Worm (Caenorhabditis elegans) whole organism, young adult: ENCODE results near the gene Y54G2A.12.

ENCODE experiments used
- B0261.1 ChIP-seq: sonication (generic microtip); optimal IDR thresholded peaks from 2 replicates; lab custom pipeline; 2016; ENCODE audit warnings: mild to moderate bottlenecking, missing genetic modification characterization, moderate library complexity, missing compliant biosample characterization
- F10E7.11 ChIP-seq: sonication (generic microtip); optimal IDR thresholded peaks from 2 replicates; lab custom pipeline; 2017; ENCODE audit warnings: mild to moderate bottlenecking, missing genetic modification characterization, moderate library complexity, missing compliant biosample characterization
- F33H1.4 ChIP-seq: fragments of 200-800 bp; sonication (Bioruptor generic); IDR thresholded peaks from 2 replicates; pipeline ENCODE4 v1.3.6; 2022; ENCODE audit warnings: missing genetic modification reagents, missing genetic modification characterization, missing compliant biosample characterization
- F39B2.1 ChIP-seq: fragments of 200-800 bp; sonication (Bioruptor generic); IDR thresholded peaks from 2 replicates; pipeline ENCODE4 v1.3.6; 2022; ENCODE audit warnings: missing genetic modification reagents, missing genetic modification characterization, missing compliant biosample characterization
- F52B5.7 ChIP-seq: sonication (generic microtip); optimal IDR thresholded peaks from 2 replicates; lab custom pipeline; 2016; ENCODE audit warnings: mild to moderate bottlenecking, missing genetic modification characterization, missing compliant biosample characterization
- F57C9.4 ChIP-seq: sonication (generic microtip); optimal IDR thresholded peaks from 2 replicates; lab custom pipeline; 2017; ENCODE audit warnings: mild to moderate bottlenecking, missing genetic modification characterization, missing compliant biosample characterization
- T26A5.8 ChIP-seq: sonication (generic microtip); optimal IDR thresholded peaks from 2 replicates; lab custom pipeline; 2016; ENCODE audit warnings: missing genetic modification characterization, missing compliant biosample characterization
- Y53F4B.3 ChIP-seq: fragments of 200-800 bp; sonication (Bioruptor generic); IDR thresholded peaks from 2 replicates; pipeline ENCODE4 v1.3.6; 2022; ENCODE audit warnings: missing genetic modification reagents, missing genetic modification characterization, missing compliant biosample characterization
- Y67H2A.10 ChIP-seq: fragments of 200-800 bp; sonication (Bioruptor generic); conservative IDR thresholded peaks from 2 replicates; pipeline ENCODE4 v1.3.6; 2022; ENCODE audit warnings: missing genetic modification reagents, missing genetic modification characterization, missing compliant biosample characterization
- aptf-2 ChIP-seq: fragments of 200-800 bp; sonication (Bioruptor generic); conservative IDR thresholded peaks from 2 replicates; pipeline ENCODE4 v1.3.6; 2022; ENCODE audit warnings: missing genetic modification reagents, missing genetic modification characterization, missing compliant biosample characterization
- aptf-3 ChIP-seq: fragments of 200-800 bp; sonication (Bioruptor generic); IDR thresholded peaks from 2 replicates; pipeline ENCODE4 v1.3.6; 2022; ENCODE audit warnings: missing genetic modification characterization, missing compliant biosample characterization
- attf-3 ChIP-seq: fragments of 200-800 bp; sonication (Bioruptor generic); conservative IDR thresholded peaks from 2 replicates; pipeline ENCODE4 v1.3.6; 2022; ENCODE audit warnings: missing genetic modification reagents, missing genetic modification characterization, missing compliant biosample characterization
- attf-5 ChIP-seq: fragments of 200-800 bp; sonication (Bioruptor generic); optimal IDR thresholded peaks from 2 replicates; lab custom pipeline; 2018; ENCODE audit warnings: mild to moderate bottlenecking, missing genetic modification characterization, missing compliant biosample characterization
- bed-1 ChIP-seq: fragments of 200-800 bp; sonication (Bioruptor generic); IDR thresholded peaks from 2 replicates; pipeline ENCODE4 v1.3.6; 2022; ENCODE audit warnings: missing genetic modification reagents, missing genetic modification characterization, missing compliant biosample characterization
- bed-2 ChIP-seq: fragments of 200-800 bp; sonication (Bioruptor generic); IDR thresholded peaks from 2 replicates; pipeline ENCODE4 v1.3.6; 2022; ENCODE audit warnings: missing genetic modification reagents, missing genetic modification characterization, missing compliant biosample characterization
- cebp-2 ChIP-seq: fragments of 200-800 bp; sonication (Bioruptor generic); IDR thresholded peaks from 2 replicates; pipeline ENCODE4 v1.3.6; 2022; ENCODE audit warnings: missing genetic modification characterization, missing compliant biosample characterization
- ceh-100 ChIP-seq: fragments of 200-800 bp; sonication (Bioruptor generic); IDR thresholded peaks from 2 replicates; pipeline ENCODE4 v1.3.6; 2022; ENCODE audit warnings: missing genetic modification reagents, missing genetic modification characterization, missing compliant biosample characterization
- ceh-27 ChIP-seq: fragments of 200-800 bp; sonication (Bioruptor generic); optimal IDR thresholded peaks from 2 replicates; lab custom pipeline; 2018; ENCODE audit warnings: mild to moderate bottlenecking, missing genetic modification characterization, moderate library complexity, missing compliant biosample characterization
- ceh-58 ChIP-seq: fragments of 200-800 bp; sonication (Bioruptor generic); IDR thresholded peaks from 2 replicates; pipeline ENCODE4 v1.3.6; 2022; ENCODE audit warnings: missing genetic modification characterization, missing compliant biosample characterization
- ceh-79 ChIP-seq: sonication (generic microtip); optimal IDR thresholded peaks from 2 replicates; lab custom pipeline; 2017; ENCODE audit warnings: mild to moderate bottlenecking, missing genetic modification characterization, missing compliant biosample characterization
- ceh-91 ChIP-seq: fragments of 200-800 bp; sonication (Bioruptor generic); IDR thresholded peaks from 2 replicates; pipeline ENCODE4 v1.3.6; 2022; ENCODE audit warnings: missing genetic modification reagents, missing genetic modification characterization, missing compliant biosample characterization
- die-1 ChIP-seq: sonication (generic microtip); optimal IDR thresholded peaks from 2 replicates; lab custom pipeline; 2016; ENCODE audit warnings: missing genotype, mild to moderate bottlenecking, missing genetic modification characterization, missing compliant biosample characterization
- dpff-1 ChIP-seq: sonication (generic microtip); optimal IDR thresholded peaks from 2 replicates; lab custom pipeline; 2017; ENCODE audit warnings: mild to moderate bottlenecking, missing genetic modification characterization, missing compliant biosample characterization
- efl-1 ChIP-seq: fragments of 150-350 bp; optimal IDR thresholded peaks from 2 replicates; lab custom pipeline; 2014; ENCODE audit warnings: missing biosample characterization, missing genetic modification reagents, missing genetic modification characterization
- ekl-4 ChIP-seq: fragments of 200-800 bp; sonication (Bioruptor generic); IDR thresholded peaks from 2 replicates; pipeline ENCODE4 v1.3.6; 2022; ENCODE audit warnings: missing genetic modification reagents, missing genetic modification characterization, missing compliant biosample characterization
- ets-4 ChIP-seq: fragments of 200-800 bp; sonication (Bioruptor generic); optimal IDR thresholded peaks from 2 replicates; lab custom pipeline; 2018; ENCODE audit warnings: mild to moderate bottlenecking, missing genetic modification characterization, missing compliant biosample characterization
- gei-17 ChIP-seq: fragments of 200-800 bp; sonication (Bioruptor generic); optimal IDR thresholded peaks from 2 replicates; lab custom pipeline; 2018; ENCODE audit warnings: mild to moderate bottlenecking, missing genetic modification characterization, missing compliant biosample characterization
- him-1 ChIP-seq: sonication (generic microtip); optimal IDR thresholded peaks from 2 replicates; lab custom pipeline; 2016; ENCODE audit warnings: missing genotype, missing genetic modification reagents, missing genetic modification characterization, missing compliant biosample characterization
- hsf-1 ChIP-seq: fragments of 200-800 bp; sonication (Bioruptor generic); IDR thresholded peaks from 2 replicates; pipeline ENCODE4 v1.3.6; 2022; ENCODE audit warnings: missing genetic modification reagents, missing genetic modification characterization, missing compliant biosample characterization
- let-607 ChIP-seq, 2 experiments: fragments of 200-800 bp in 1 of 2; sonication (Bioruptor generic) in 1 of 2; sonication (generic microtip) in 1 of 2; optimal IDR thresholded peaks; 2 replicates each; lab custom pipeline; 2016 to 2018; ENCODE audit warnings: mild to moderate bottlenecking in 2 of 2, missing compliant biosample characterization in 2 of 2, missing genetic modification characterization in 2 of 2, moderate library complexity in 2 of 2, missing genotype in 1 of 2
- lin-54 ChIP-seq: fragments of 200-800 bp; sonication (Bioruptor generic); optimal IDR thresholded peaks from 2 replicates; lab custom pipeline; 2018; ENCODE audit warnings: mild to moderate bottlenecking, missing genetic modification characterization, missing compliant biosample characterization
- lsl-1 ChIP-seq: fragments of 200-800 bp; sonication (Bioruptor generic); optimal IDR thresholded peaks from 2 replicates; lab custom pipeline; 2018; ENCODE audit warnings: mild to moderate bottlenecking, missing genetic modification characterization, moderate library complexity, missing compliant biosample characterization
- lsy-27 ChIP-seq: sonication (generic microtip); optimal IDR thresholded peaks from 2 replicates; lab custom pipeline; 2017; ENCODE audit warnings: missing genetic modification characterization, mild to moderate bottlenecking, missing compliant biosample characterization, antibody characterized with exemption, missing genotype, borderline replicate concordance; ENCODE audit not compliant: insufficient read depth
- madf-10 ChIP-seq: sonication (generic microtip); optimal IDR thresholded peaks from 2 replicates; lab custom pipeline; 2016; ENCODE audit warnings: mild to moderate bottlenecking, missing genetic modification characterization, missing compliant biosample characterization
- mel-28 ChIP-seq: sonication (generic microtip); optimal IDR thresholded peaks from 2 replicates; lab custom pipeline; 2016; ENCODE audit warnings: borderline replicate concordance, mild to moderate bottlenecking, missing genetic modification characterization, missing compliant biosample characterization
- nfya-1 ChIP-seq: sonication (generic microtip); optimal IDR thresholded peaks from 2 replicates; lab custom pipeline; 2017; ENCODE audit warnings: antibody characterized with exemption, missing compliant biosample characterization, missing genetic modification characterization, borderline replicate concordance; ENCODE audit not compliant: insufficient read depth
- nfya-2 ChIP-seq: fragments of 200-800 bp; sonication (Bioruptor generic); IDR thresholded peaks from 2 replicates; pipeline ENCODE4 v1.3.6; 2022; ENCODE audit warnings: missing genetic modification reagents, missing genetic modification characterization, missing compliant biosample characterization
- nfyb-1 ChIP-seq: fragments of 200-800 bp; sonication (Bioruptor generic); IDR thresholded peaks from 2 replicates; pipeline ENCODE4 v1.3.6; 2022; ENCODE audit warnings: missing genetic modification reagents, missing genetic modification characterization, missing compliant biosample characterization
- nhr-120 ChIP-seq: fragments of 200-800 bp; sonication (Bioruptor generic); IDR thresholded peaks from 2 replicates; pipeline ENCODE4 v1.3.6; 2022; ENCODE audit warnings: missing genetic modification characterization, missing compliant biosample characterization
- nhr-27 ChIP-seq: fragments of 200-800 bp; sonication (Bioruptor generic); optimal IDR thresholded peaks from 2 replicates; lab custom pipeline; 2018; ENCODE audit warnings: mild to moderate bottlenecking, missing genetic modification characterization, moderate library complexity, missing compliant biosample characterization
- repo-1 ChIP-seq: sonication (generic microtip); optimal IDR thresholded peaks from 2 replicates; lab custom pipeline; 2017; ENCODE audit warnings: mild to moderate bottlenecking, missing genetic modification characterization, missing compliant biosample characterization
- sdz-38 ChIP-seq: sonication (generic microtip); optimal IDR thresholded peaks from 2 replicates; lab custom pipeline; 2016; ENCODE audit warnings: missing genotype, missing genetic modification characterization, missing compliant biosample characterization
- snpc-3.4 ChIP-seq: sonication (generic microtip); optimal IDR thresholded peaks from 2 replicates; lab custom pipeline; 2017; ENCODE audit warnings: missing genetic modification characterization, mild to moderate bottlenecking, missing compliant biosample characterization, antibody characterized with exemption, moderate library complexity, missing genotype, missing genetic modification reagents
- snpc-4 ChIP-seq, 5 experiments: fragments of 150-350 bp in 1 of 5; sonication (generic microtip) in 4 of 5; optimal IDR thresholded peaks; 2 replicates each; lab custom pipeline; 2014 to 2018; ENCODE audit warnings: missing genetic modification characterization in 5 of 5, missing biosample characterization in 3 of 5, antibody characterized with exemption in 2 of 5, mild to moderate bottlenecking in 2 of 5, missing compliant biosample characterization in 2 of 5, missing genotype in 2 of 5, moderate library complexity in 2 of 5, missing genetic modification reagents in 1 of 5
- tbx-9 ChIP-seq: sonication (generic microtip); optimal IDR thresholded peaks from 2 replicates; lab custom pipeline; 2016; ENCODE audit warnings: borderline replicate concordance, missing genetic modification characterization, inconsistent platforms, missing compliant biosample characterization
- unc-62 ChIP-seq: fragments of 150-350 bp; optimal IDR thresholded peaks from 2 replicates; lab custom pipeline; 2014; ENCODE audit warnings: missing biosample characterization, missing genetic modification reagents, missing genetic modification characterization
- xnd-1 ChIP-seq: sonication (generic microtip); optimal IDR thresholded peaks from 2 replicates; lab custom pipeline; 2016; ENCODE audit warnings: missing genotype, missing genetic modification reagents, missing genetic modification characterization, missing compliant biosample characterization
- ztf-25 ChIP-seq: fragments of 200-800 bp; sonication (Bioruptor generic); IDR thresholded peaks from 2 replicates; pipeline ENCODE4 v1.3.6; 2022; ENCODE audit warnings: missing genetic modification reagents, missing genetic modification characterization, missing compliant biosample characterization

Gene Y54G2A.12

DNA sequence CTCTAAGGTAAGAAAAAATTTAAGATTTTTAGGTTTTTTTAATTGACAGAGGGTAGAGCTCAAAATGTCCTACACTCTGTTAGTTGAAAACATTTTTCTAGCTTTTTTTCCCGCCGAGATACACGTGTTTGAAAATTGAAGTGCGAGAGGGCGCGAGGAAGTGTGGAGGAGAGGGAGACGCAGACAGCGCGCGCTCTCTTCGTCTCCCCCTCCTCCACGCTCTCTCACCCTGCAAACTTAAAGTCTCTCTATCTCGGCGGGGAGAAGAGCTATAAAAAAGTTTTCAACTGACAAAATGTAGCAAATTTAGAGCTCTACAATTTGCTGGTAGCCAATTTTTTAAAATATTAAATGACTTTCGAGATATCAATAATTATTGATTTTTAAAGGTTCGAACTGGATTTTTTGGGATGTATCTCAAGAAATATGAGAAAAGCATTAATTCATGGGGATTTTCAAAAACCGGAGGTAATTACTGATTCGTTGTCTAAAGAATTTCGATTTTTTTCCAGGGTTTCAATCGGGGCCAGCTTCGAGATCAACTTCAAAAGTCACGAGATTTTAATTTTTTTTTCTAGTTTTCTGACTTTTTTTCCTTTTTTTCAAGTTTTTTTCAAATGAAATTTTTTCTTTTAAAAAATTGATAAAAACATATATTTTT, 17.5 kb downstream of the Y54G2A.12 start (continued):
- TF ChIP-seq ets-4 (GFP tag; lab: Kevin White, UChicago) (no peak), ceh-91 (GFP tag; lab: Robert Waterston, UW) (no peak), B0261.1 (tag; lab: Kevin White, UChicago) (no peak), attf-3 (GFP tag; lab: Robert Waterston, UW) (no peak), nhr-120 (no peak), madf-10 (tag; lab: Kevin White, UChicago) (no peak), bed-1 (GFP tag; lab: Robert Waterston, UW) (no peak), F57C9.4 (tag; lab: Kevin White, UChicago) (peak; percentile 45), cebp-2 (GFP tag; lab: Robert Waterston, UW) (no peak), F52B5.7 (peak; percentile 69), nhr-27 (tag; lab: Kevin White, UChicago) (no peak), F39B2.1 (no peak), aptf-3 (GFP tag; lab: Robert Waterston, UW) (no peak), nfya-1 (no peak), nfyb-1 (GFP tag; lab: Robert Waterston, UW) (no peak), snpc-4 (GFP tag; optimal IDR thresholded peaks at IDR 0.05; lab: Kevin White, UChicago) (no peak), snpc-4 (tag; optimal IDR thresholded peaks at IDR 0.05; lab: Kevin White, UChicago) (no peak), lsy-27 (tag; lab: Kevin White, UChicago) (no peak), die-1 (tag; lab: Kevin White, UChicago) (no peak), let-607 (tag; optimal IDR thresholded peaks at IDR 0.05; lab: Kevin White, UChicago) (no peak), T26A5.8 (no peak), ceh-100 (GFP tag; lab: Robert Waterston, UW) (no peak), unc-62 (GFP tag; lab: Kevin White, UChicago) (no peak), hsf-1 (GFP tag; lab: Robert Waterston, UW) (no peak), F33H1.4 (GFP tag; lab: Robert Waterston, UW) (no peak), ceh-58 (GFP tag; lab: Robert Waterston, UW) (no peak), tbx-9 (tag; lab: Kevin White, UChicago) (no peak), Y67H2A.10 (GFP tag; lab: Robert Waterston, UW) (no peak), efl-1 (GFP tag; lab: Kevin White, UChicago) (no peak), Y53F4B.3 (GFP tag; lab: Robert Waterston, UW) (no peak), bed-2 (GFP tag; lab: Robert Waterston, UW) (no peak), ztf-25 (GFP tag; lab: Robert Waterston, UW) (no peak), nfya-2 (no peak), dpff-1 (tag; lab: Kevin White, UChicago) (peak; percentile 71), lin-54 (GFP tag; lab: Kevin White, UChicago) (no peak), xnd-1 (tag; lab: Kevin White, UChicago) (no peak), sdz-38 (tag; lab: Kevin White, UChicago) (no peak), snpc-3.4 (no peak), lsl-1 (GFP tag; lab: Kevin White, UChicago) (no peak), ekl-4 (GFP tag; lab: Robert Waterston, UW) (0 out of 2 replicates have a peak, but pooled peaks have one; percentile 8), attf-5 (GFP tag; lab: Kevin White, UChicago) (no peak), repo-1 (tag; lab: Kevin White, UChicago) (no peak), aptf-2 (GFP tag; lab: Robert Waterston, UW) (no peak), F10E7.11 (tag; lab: Kevin White, UChicago) (no peak), him-1 (tag; lab: Kevin White, UChicago) (no peak), mel-28 (no peak), ceh-79 (tag; lab: Kevin White, UChicago) (peak; percentile 64), gei-17 (GFP tag; lab: Kevin White, UChicago) (no peak), ceh-27 (no peak)
